Worm (Caenorhabditis elegans) whole organism, L1 larva: ENCODE measurements around the gene W03F9.11.

Experiments used
- ama-1 ChIP-seq: fragments of 150-350 bp; optimal IDR thresholded peaks from 2 replicates; lab custom pipeline; 2014
- ces-1 ChIP-seq: fragments of 150-350 bp; optimal IDR thresholded peaks from 2 replicates; lab custom pipeline; 2014; ENCODE audit warnings: missing biosample characterization, missing genetic modification reagents, missing genetic modification characterization
- dpl-1 ChIP-seq, 3 experiments: fragments of 150-350 bp in 2 of 3; sonication (generic microtip) in 1 of 3; optimal IDR thresholded peaks; 2 replicates each; lab custom pipeline; 2014 to 2017; ENCODE audit warnings: missing biosample characterization in 3 of 3, missing genetic modification characterization in 3 of 3, missing genetic modification reagents in 3 of 3
- fkh-10 ChIP-seq: sonication (generic microtip); optimal IDR thresholded peaks from 2 replicates; lab custom pipeline; 2017; ENCODE audit warnings: missing biosample characterization, missing genetic modification reagents, missing genetic modification characterization
- fos-1 ChIP-seq: fragments of 150-350 bp; optimal IDR thresholded peaks from 2 replicates; lab custom pipeline; 2014; ENCODE audit warnings: missing biosample characterization, missing genetic modification characterization
- lir-3 ChIP-seq: sonication (generic microtip); optimal IDR thresholded peaks from 2 replicates; lab custom pipeline; 2016; ENCODE audit warnings: mild to moderate bottlenecking, missing genetic modification characterization, moderate library complexity, missing compliant biosample characterization; ENCODE audit not compliant: poor library complexity
- nhr-11 ChIP-seq: fragments of 150-350 bp; optimal IDR thresholded peaks from 2 replicates; lab custom pipeline; 2014; ENCODE audit warnings: missing biosample characterization, missing genetic modification characterization
- nhr-90 ChIP-seq: sonication (generic microtip); optimal IDR thresholded peaks from 2 replicates; lab custom pipeline; 2016; ENCODE audit warnings: mild to moderate bottlenecking, missing genetic modification characterization, missing compliant biosample characterization; ENCODE audit not compliant: poor library complexity
- skn-1 ChIP-seq: fragments of 150-350 bp; optimal IDR thresholded peaks from 2 replicates; lab custom pipeline; 2014; ENCODE audit warnings: missing biosample characterization, missing genetic modification characterization
- unc-62 ChIP-seq: fragments of 150-350 bp; optimal IDR thresholded peaks from 2 replicates; lab custom pipeline; 2014; ENCODE audit warnings: missing biosample characterization, missing genetic modification reagents, missing genetic modification characterization
- ztf-11 ChIP-seq, 2 experiments: sonication (generic microtip); optimal IDR thresholded peaks; 2 replicates each; lab custom pipeline; 2016 to 2017; ENCODE audit warnings: missing genetic modification characterization in 2 of 2, missing biosample characterization in 1 of 2, missing compliant biosample characterization in 1 of 2

- TF ChIP-seq skn-1 (tag; lab: Kevin White, UChicago) (no peak), nhr-11 (tag; lab: Kevin White, UChicago) (no peak), nhr-90 (tag; lab: Kevin White, UChicago) (no peak), unc-62 (GFP tag; lab: Kevin White, UChicago) (no peak), ztf-11 (tag; optimal IDR thresholded peaks at IDR 0.05; lab: Kevin White, UChicago) (no peak), lir-3 (tag; lab: Kevin White, UChicago) (no peak), dpl-1 (GFP tag; optimal IDR thresholded peaks at IDR 0.05; lab: Kevin White, UChicago) (no peak), ces-1 (GFP tag; lab: Kevin White, UChicago) (no peak), ama-1 (lab: Kevin White, UChicago) (no peak), fos-1 (tag; lab: Kevin White, UChicago) (no peak), fkh-10 (no peak)
Measured at ce11 chrV:122249-122648, 18.9 kb downstream of the W03F9.11 start.
